Worm (Caenorhabditis elegans) whole organism, early embryonic: ENCODE data around the gene T25D10.1.

Experiments
- B0310.2 ChIP-seq: sonication (generic microtip); optimal IDR thresholded peaks from 2 replicates; lab custom pipeline; 2016; ENCODE audit warnings: mild to moderate bottlenecking, missing genetic modification characterization, missing compliant biosample characterization
- F13C5.2 ChIP-seq: sonication (generic microtip); optimal IDR thresholded peaks from 2 replicates; lab custom pipeline; 2017; ENCODE audit warnings: mild to moderate bottlenecking, missing genetic modification characterization, inconsistent platforms, missing compliant biosample characterization
- aly-1 ChIP-seq: sonication (generic microtip); optimal IDR thresholded peaks from 2 replicates; lab custom pipeline; 2016; ENCODE audit warnings: missing genetic modification characterization, missing compliant biosample characterization
- ama-1 ChIP-seq: fragments of 150-350 bp; optimal IDR thresholded peaks from 2 replicates; lab custom pipeline; 2014
- ceh-36 ChIP-seq: sonication (generic microtip); optimal IDR thresholded peaks from 2 replicates; lab custom pipeline; 2016; ENCODE audit warnings: missing genetic modification characterization, inconsistent platforms, missing compliant biosample characterization
- ets-7 ChIP-seq: sonication (generic microtip); optimal IDR thresholded peaks from 2 replicates; lab custom pipeline; 2016; ENCODE audit warnings: missing genotype, missing genetic modification characterization, missing compliant biosample characterization
- flt-1 ChIP-seq: fragments of 200-800 bp; sonication (Bioruptor generic); IDR thresholded peaks from 2 replicates; pipeline ENCODE4 v1.3.6; 2022; ENCODE audit warnings: missing genetic modification characterization, missing compliant biosample characterization
- hmg-4 ChIP-seq: fragments of 200-800 bp; sonication (Bioruptor generic); optimal IDR thresholded peaks from 2 replicates; lab custom pipeline; 2018; ENCODE audit warnings: mild to moderate bottlenecking, missing genetic modification characterization, missing compliant biosample characterization
- hnd-1 ChIP-seq: sonication (generic microtip); optimal IDR thresholded peaks from 2 replicates; lab custom pipeline; 2016; ENCODE audit warnings: missing genetic modification characterization, missing compliant biosample characterization
- scrt-1 ChIP-seq: fragments of 200-800 bp; sonication (Bioruptor generic); IDR thresholded peaks from 2 replicates; pipeline ENCODE4 v1.3.6; 2022; ENCODE audit warnings: missing genetic modification characterization, missing compliant biosample characterization
- tbx-11 ChIP-seq: fragments of 200-800 bp; sonication (Bioruptor generic); IDR thresholded peaks from 2 replicates; pipeline ENCODE4 v1.3.6; 2022; ENCODE audit warnings: missing genetic modification characterization, missing compliant biosample characterization
- tbx-37 ChIP-seq: fragments of 200-800 bp; sonication (Bioruptor generic); conservative IDR thresholded peaks from 2 replicates; pipeline ENCODE4 v1.3.6; 2022; ENCODE audit warnings: missing genetic modification reagents, missing genetic modification characterization, missing compliant biosample characterization

- TF ChIP-seq tbx-37 (GFP tag; lab: Robert Waterston, UW) (no peak), F13C5.2 (tag; lab: Kevin White, UChicago) (no peak), hnd-1 (no peak), ama-1 (lab: Kevin White, UChicago) (no peak), flt-1 (no peak), tbx-11 (GFP tag; lab: Robert Waterston, UW) (no peak), ets-7 (tag; lab: Kevin White, UChicago) (no peak), aly-1 (no peak), ceh-36 (no peak), hmg-4 (GFP tag; lab: Kevin White, UChicago) (no peak), scrt-1 (no peak), B0310.2 (tag; lab: Kevin White, UChicago) (no peak)
Observed at ce11 chrII:6379038-6379563, 24.1 kb upstream of the T25D10.1 start.
